Worm (Caenorhabditis elegans) whole organism, young adult: Measurements from ENCODE around the gene F07A11.4.
"Not testable (repeated sequence)": the region's sequence is repeated elsewhere in the genome, so short reads cannot be mapped to it uniquely, and the experiment has no call there.

Source experiments
- F22D6.2 ChIP-seq: sonication (generic microtip); optimal IDR thresholded peaks from 2 replicates; lab custom pipeline; 2016; ENCODE audit warnings: mild to moderate bottlenecking, missing genetic modification characterization, missing compliant biosample characterization
- Y53G8AR.9 ChIP-seq: fragments of 200-800 bp; sonication (Bioruptor generic); conservative IDR thresholded peaks from 2 replicates; pipeline ENCODE4 v1.3.6; 2022; ENCODE audit warnings: missing genetic modification reagents, missing genetic modification characterization, missing compliant biosample characterization
- Y67H2A.10 ChIP-seq: fragments of 200-800 bp; sonication (Bioruptor generic); conservative IDR thresholded peaks from 2 replicates; pipeline ENCODE4 v1.3.6; 2022; ENCODE audit warnings: missing genetic modification reagents, missing genetic modification characterization, missing compliant biosample characterization
- bed-1 ChIP-seq: fragments of 200-800 bp; sonication (Bioruptor generic); IDR thresholded peaks from 2 replicates; pipeline ENCODE4 v1.3.6; 2022; ENCODE audit warnings: missing genetic modification reagents, missing genetic modification characterization, missing compliant biosample characterization
- nhr-90 ChIP-seq: sonication (generic microtip); optimal IDR thresholded peaks from 2 replicates; lab custom pipeline; 2016; ENCODE audit warnings: missing genotype, mild to moderate bottlenecking, missing genetic modification characterization, missing compliant biosample characterization
- pbrm-1 ChIP-seq: fragments of 200-800 bp; sonication (Bioruptor generic); IDR thresholded peaks from 2 replicates; pipeline ENCODE4 v1.3.6; 2022; ENCODE audit warnings: missing genetic modification reagents, missing genetic modification characterization, missing compliant biosample characterization
- unc-62 ChIP-seq: fragments of 150-350 bp; optimal IDR thresholded peaks from 2 replicates; lab custom pipeline; 2014; ENCODE audit warnings: missing biosample characterization, missing genetic modification reagents, missing genetic modification characterization

- not testable (repeated sequence) for TF ChIP-seq Y53G8AR.9 (GFP tag; lab: Robert Waterston, UW); nhr-90 (tag; lab: Kevin White, UChicago); bed-1 (GFP tag; lab: Robert Waterston, UW); unc-62 (GFP tag; lab: Kevin White, UChicago); F22D6.2 (tag; lab: Kevin White, UChicago); pbrm-1 (GFP tag; lab: Robert Waterston, UW); Y67H2A.10 (GFP tag; lab: Robert Waterston, UW)
Measured at ce11 chrII:11551981-11552380, 48.8 kb upstream of the F07A11.4 start, which contains the start of gene dhgd-1.
